Fruit fly (Drosophila melanogaster) whole organism, embryonic: ENCODE data around the gene Eig71Ek.

Experiments
- Adf1 ChIP-seq: fragments of 200-800 bp; sonication (Bioruptor generic); IDR thresholded peaks from 2 replicates; pipeline ENCODE4 v1.3.6; 2022; ENCODE audit warnings: missing biosample characterization, missing genetic modification characterization
- Aef1 ChIP-seq: fragments of 200-800 bp; sonication (Bioruptor generic); IDR thresholded peaks from 3 replicates; pipeline ENCODE4 v1.3.6; 2022; ENCODE audit warnings: missing biosample characterization, missing genetic modification characterization
- C15 ChIP-seq: fragments of 200-800 bp; sonication (Bioruptor generic); IDR thresholded peaks from 3 replicates; pipeline ENCODE4 v1.3.6; 2022; ENCODE audit warnings: missing biosample characterization, missing genetic modification characterization
- CG1233 ChIP-seq: fragments of 200-800 bp; sonication (Bioruptor generic); optimal IDR thresholded peaks from 4 replicates; lab custom pipeline; 2018; ENCODE audit warnings: missing biosample characterization, mild to moderate bottlenecking, missing genetic modification characterization
- CG13624 ChIP-seq: fragments of 200-800 bp; sonication (Bioruptor generic); optimal IDR thresholded peaks from 2 replicates; lab custom pipeline; 2016; ENCODE audit warnings: missing biosample characterization, missing genetic modification characterization
- CG15696 ChIP-seq: fragments of 200-800 bp; sonication (Bioruptor generic); optimal IDR thresholded peaks from 2 replicates; lab custom pipeline; 2019; ENCODE audit warnings: missing biosample characterization, mild to moderate bottlenecking, missing genetic modification characterization, moderate library complexity
- CG17359 ChIP-seq: fragments of 200-800 bp; sonication (Bioruptor generic); optimal IDR thresholded peaks from 3 replicates; lab custom pipeline; 2018; ENCODE audit warnings: missing biosample characterization, mild to moderate bottlenecking, missing genetic modification characterization, moderate library complexity
- CG31365 ChIP-seq: fragments of 200-800 bp; sonication (Bioruptor generic); optimal IDR thresholded peaks from 2 replicates; lab custom pipeline; 2018; ENCODE audit warnings: missing biosample characterization, mild to moderate bottlenecking, missing genetic modification characterization
- CG34422 ChIP-seq: fragments of 200-800 bp; sonication (Bioruptor generic); IDR thresholded peaks from 3 replicates; pipeline ENCODE4 v1.3.6; 2022; ENCODE audit warnings: missing biosample characterization, missing genetic modification characterization
- CG4730 ChIP-seq: fragments of 200-800 bp; sonication (Bioruptor generic); IDR thresholded peaks from 2 replicates; pipeline ENCODE4 v1.3.6; 2022; ENCODE audit warnings: missing biosample characterization, missing genetic modification characterization
- CG7372 ChIP-seq: fragments of 200-800 bp; sonication (Bioruptor generic); IDR thresholded peaks from 2 replicates; pipeline ENCODE4 v1.3.6; 2022; ENCODE audit warnings: missing biosample characterization, missing genetic modification characterization
- CG8924 ChIP-seq: fragments of 200-800 bp; optimal IDR thresholded peaks from 3 replicates; lab custom pipeline; 2019; ENCODE audit warnings: missing biosample characterization, mild to moderate bottlenecking, missing genetic modification characterization, moderate library complexity
- CG9876 ChIP-seq: fragments of 200-800 bp; sonication (Bioruptor generic); optimal IDR thresholded peaks from 2 replicates; lab custom pipeline; 2016; ENCODE audit warnings: missing biosample characterization, missing genetic modification characterization
- Drgx ChIP-seq: fragments of 200-800 bp; sonication (Bioruptor generic); IDR thresholded peaks from 2 replicates; pipeline ENCODE4 v1.3.6; 2022; ENCODE audit warnings: missing biosample characterization, missing genetic modification characterization
- Fer3 ChIP-seq: fragments of 200-800 bp; sonication (Bioruptor generic); optimal IDR thresholded peaks from 2 replicates; lab custom pipeline; 2018; ENCODE audit warnings: missing biosample characterization, mild to moderate bottlenecking, missing genetic modification characterization, moderate library complexity
- H2.0 ChIP-seq: fragments of 200-800 bp; sonication (Bioruptor generic); IDR thresholded peaks from 2 replicates; pipeline ENCODE4 v1.3.6; 2022; ENCODE audit warnings: missing biosample characterization, missing genetic modification characterization
- Hr39 ChIP-seq: fragments of >200 bp; optimal IDR thresholded peaks from 2 replicates; lab custom pipeline; 2017
- Med ChIP-seq: fragments of 200-800 bp; sonication (Bioruptor generic); peaks from one replicate; lab custom pipeline; 2016; ENCODE audit warnings: missing biosample characterization, missing genetic modification characterization, mild to moderate bottlenecking, inconsistent platforms, moderate library complexity
- Ptx1 ChIP-seq: fragments of 200-800 bp; sonication (Bioruptor generic); IDR thresholded peaks from 2 replicates; pipeline ENCODE4 v1.3.6; 2022; ENCODE audit warnings: missing biosample characterization, missing genetic modification characterization
- Taf1 ChIP-seq: fragments of 200-800 bp; sonication (Bioruptor generic); IDR thresholded peaks from 2 replicates; pipeline ENCODE4 v1.3.6; 2022; ENCODE audit warnings: missing biosample characterization, missing genetic modification characterization
- Trl ChIP-seq, 3 experiments: fragments of >200 bp in 2 of 3; fragments of 200-800 bp in 1 of 3; sonication (Bioruptor generic) in 1 of 3; optimal IDR thresholded peaks; 2 replicates in 1 of 3; 3 replicates in 2 of 3; lab custom pipeline; 2016 to 2017; ENCODE audit warnings: missing biosample characterization in 1 of 3, missing genetic modification characterization in 1 of 3
- abd-A ChIP-seq: fragments of 200-800 bp; sonication (Bioruptor generic); optimal IDR thresholded peaks from 3 replicates; lab custom pipeline; 2019; ENCODE audit warnings: missing biosample characterization, mild to moderate bottlenecking, missing genetic modification characterization, moderate library complexity
- ase ChIP-seq: fragments of 200-800 bp; sonication (Bioruptor generic); IDR thresholded peaks from 3 replicates; pipeline ENCODE4 v1.3.6; 2022; ENCODE audit warnings: missing biosample characterization, missing genetic modification characterization
- bowl ChIP-seq: fragments of 200-800 bp; sonication (Bioruptor generic); IDR thresholded peaks from 2 replicates; pipeline ENCODE4 v1.3.6; 2022; ENCODE audit warnings: missing biosample characterization, missing genetic modification characterization
- btn ChIP-seq: fragments of 200-800 bp; sonication (Bioruptor generic); optimal IDR thresholded peaks from 2 replicates; lab custom pipeline; 2016; ENCODE audit warnings: missing biosample characterization, missing genetic modification characterization
- cg ChIP-seq: fragments of 200-800 bp; sonication (Bioruptor generic); optimal IDR thresholded peaks from 3 replicates; lab custom pipeline; 2019; ENCODE audit warnings: missing biosample characterization, mild to moderate bottlenecking, missing genetic modification characterization, moderate library complexity
- chinmo ChIP-seq: fragments of 200-800 bp; sonication (Bioruptor generic); IDR thresholded peaks from 4 replicates; pipeline ENCODE4 v1.3.6; 2022; ENCODE audit warnings: missing biosample characterization, missing genetic modification characterization; ENCODE audit not compliant: partially characterized antibody
- crol ChIP-seq: fragments of 200-800 bp; sonication (Bioruptor generic); IDR thresholded peaks from 2 replicates; pipeline ENCODE4 v1.3.6; 2022; ENCODE audit warnings: missing biosample characterization, missing genetic modification characterization
- dmrt11E ChIP-seq: fragments of 200-800 bp; sonication (Bioruptor generic); optimal IDR thresholded peaks from 3 replicates; lab custom pipeline; 2018; ENCODE audit warnings: missing biosample characterization, mild to moderate bottlenecking, missing genetic modification characterization, moderate library complexity
- fd3F ChIP-seq: fragments of 200-800 bp; sonication (Bioruptor generic); optimal IDR thresholded peaks from 2 replicates; lab custom pipeline; 2018; ENCODE audit warnings: missing biosample characterization, mild to moderate bottlenecking, missing genetic modification characterization, moderate library complexity
- fd96Cb ChIP-seq: fragments of 200-800 bp; sonication (Bioruptor generic); optimal IDR thresholded peaks from 2 replicates; lab custom pipeline; 2018; ENCODE audit warnings: missing biosample characterization, mild to moderate bottlenecking, missing genetic modification characterization, moderate library complexity
- gce ChIP-seq: fragments of 200-800 bp; sonication (Bioruptor generic); IDR thresholded peaks from 3 replicates; pipeline ENCODE4 v1.3.6; 2022; ENCODE audit warnings: missing biosample characterization, missing genetic modification characterization
- gem ChIP-seq: fragments of 200-800 bp; sonication (Bioruptor generic); optimal IDR thresholded peaks from 2 replicates; lab custom pipeline; 2019; ENCODE audit warnings: missing biosample characterization, mild to moderate bottlenecking, missing genetic modification characterization, moderate library complexity
- grau ChIP-seq: fragments of 200-800 bp; optimal IDR thresholded peaks from 3 replicates; lab custom pipeline; 2019; ENCODE audit warnings: missing biosample characterization, mild to moderate bottlenecking, missing genetic modification characterization, moderate library complexity
- gro ChIP-seq: fragments of 200-800 bp; sonication (Bioruptor generic); optimal IDR thresholded peaks from 2 replicates; lab custom pipeline; 2016; ENCODE audit warnings: missing biosample characterization, missing genetic modification characterization
- kah ChIP-seq: fragments of 200-800 bp; sonication (Bioruptor generic); optimal IDR thresholded peaks from 2 replicates; lab custom pipeline; 2018; ENCODE audit warnings: missing biosample characterization, mild to moderate bottlenecking, missing genetic modification characterization
- rib ChIP-seq: fragments of 200-800 bp; sonication (Bioruptor generic); IDR thresholded peaks from 2 replicates; pipeline ENCODE4 v1.3.6; 2022; ENCODE audit warnings: missing biosample characterization, missing genetic modification characterization
- sens ChIP-seq: fragments of 200-800 bp; sonication (Bioruptor generic); peaks from one replicate; lab custom pipeline; 2016; ENCODE audit warnings: missing biosample characterization, missing genetic modification characterization
- sob ChIP-seq: fragments of 200-800 bp; sonication (Bioruptor generic); IDR thresholded peaks from 2 replicates; pipeline ENCODE4 v1.3.6; 2022; ENCODE audit warnings: missing biosample characterization, missing genetic modification characterization
- ssp ChIP-seq: fragments of 200-800 bp; sonication (Bioruptor generic); IDR thresholded peaks from 2 replicates; pipeline ENCODE4 v1.3.6; 2022; ENCODE audit warnings: missing biosample characterization, missing genetic modification characterization
- stc ChIP-seq: fragments of 200-800 bp; sonication (Bioruptor generic); IDR thresholded peaks from 2 replicates; pipeline ENCODE4 v1.3.6; 2022; ENCODE audit warnings: missing biosample characterization, missing genetic modification characterization
- stwl ChIP-seq: fragments of 200-800 bp; sonication (Bioruptor generic); optimal IDR thresholded peaks from 3 replicates; lab custom pipeline; 2018; ENCODE audit warnings: missing biosample characterization, mild to moderate bottlenecking, missing genetic modification characterization, moderate library complexity
- ttk ChIP-seq: fragments of 200-800 bp; sonication (Bioruptor generic); IDR thresholded peaks from 2 replicates; pipeline ENCODE4 v2.1.2; 2022; ENCODE audit warnings: missing biosample characterization, missing genetic modification characterization
- vnd ChIP-seq: fragments of 200-800 bp; sonication (Bioruptor generic); IDR thresholded peaks from 3 replicates; pipeline ENCODE4 v1.3.6; 2022; ENCODE audit warnings: missing biosample characterization, missing genetic modification characterization; ENCODE audit not compliant: partially characterized antibody
- vvl ChIP-seq: fragments of 200-800 bp; sonication (Bioruptor generic); IDR thresholded peaks from 2 replicates; pipeline ENCODE4 v1.3.6; 2022; ENCODE audit warnings: missing biosample characterization, missing genetic modification characterization
- wdn ChIP-seq: fragments of 200-800 bp; sonication (Bioruptor generic); IDR thresholded peaks from 2 replicates; pipeline ENCODE4 v1.3.6; 2022; ENCODE audit warnings: missing biosample characterization, missing genetic modification characterization
- zfh1 ChIP-seq: fragments of 200-800 bp; sonication (Bioruptor generic); IDR thresholded peaks from 3 replicates; pipeline ENCODE4 v1.3.6; 2022; ENCODE audit warnings: missing biosample characterization, missing genetic modification characterization

Gene Eig71Ek

dm6 chr3L:15624097-15624496 lies 37.0 kb upstream of the Eig71Ek start (continued):
- TF ChIP-seq Taf1 (GFP tag; lab: Robert Waterston, UW) (no peak), CG8924 (tag; lab: Kevin White, UChicago) (peak; percentile 35), abd-A (tag; lab: Kevin White, UChicago) (peak; percentile 17), zfh1 (GFP tag; lab: Robert Waterston, UW) (0 out of 3 replicates have a peak, but pooled peaks have one; percentile 12), CG13624 (no peak), stwl (no peak)

dm6 chr3L:15624944-15625610 lies 36.0 kb upstream of the Eig71Ek start:
- TF ChIP-seq bowl (GFP tag; lab: Robert Waterston, UW) (0 out of 2 replicates have a peak, but pooled peaks have one; percentile 16), CG4730 (no peak), gro (no peak), Ptx1 (GFP tag; lab: Robert Waterston, UW) (no peak), CG34422 (GFP tag; lab: Robert Waterston, UW) (no peak), Adf1 (GFP tag; lab: Robert Waterston, UW) (peak; percentile 66), wdn (GFP tag; lab: Robert Waterston, UW) (0 out of 2 replicates have a peak, but pooled peaks have one; percentile 19), fd96Cb (no peak), grau (tag; lab: Kevin White, UChicago) (no peak), vvl (GFP tag; lab: Robert Waterston, UW) (0 out of 2 replicates have a peak, but pooled peaks have one; percentile 31), Trl (optimal IDR thresholded peaks at IDR 0.05; lab: Kevin White, UChicago) (peak; percentile 65 to 82), Trl (GFP tag; optimal IDR thresholded peaks at IDR 0.05; lab: Kevin White, UChicago) (no peak), cg (GFP tag; lab: Kevin White, UChicago) (peak; percentile 67), sens (GFP tag; lab: Kevin White, UChicago) (peak; percentile 68), C15 (GFP tag; lab: Robert Waterston, UW) (no peak), rib (0 out of 2 replicates have a peak, but pooled peaks have one; percentile 36), chinmo (GFP tag; lab: Robert Waterston, UW) (peak; percentile 93), CG9876 (no peak), Fer3 (tag; lab: Kevin White, UChicago) (no peak), CG7372 (GFP tag; lab: Robert Waterston, UW) (peak; percentile 98), CG1233 (GFP tag; lab: Kevin White, UChicago) (no peak), Med (peak; percentile 60), Drgx (GFP tag; lab: Robert Waterston, UW) (0 out of 2 replicates have a peak, but pooled peaks have one; percentile 5), stc (GFP tag; lab: Robert Waterston, UW) (no peak), fd3F (GFP tag; lab: Kevin White, UChicago) (no peak), CG17359 (tag; lab: Kevin White, UChicago) (no peak), crol (GFP tag; lab: Robert Waterston, UW) (peak; percentile 59), CG13624 (no peak)

dm6 chr3L:15625676-15626414 lies 35.2 kb upstream of the Eig71Ek start:
- TF ChIP-seq btn (GFP tag; lab: Kevin White, UChicago) (no peak), Hr39 (no peak), vnd (GFP tag; lab: Robert Waterston, UW) (no peak), sob (peak; percentile 76), Adf1 (GFP tag; lab: Robert Waterston, UW) (peak; percentile 59; the same call in 1 of the 2 replicates), H2.0 (GFP tag; lab: Robert Waterston, UW) (peak; percentile 75), fd3F (GFP tag; lab: Kevin White, UChicago) (peak; percentile 89), gem (tag; lab: Kevin White, UChicago) (peak; percentile 98), dmrt11E (tag; lab: Kevin White, UChicago) (peak; percentile 69), gce (no peak), gro (peak; percentile 16), Aef1 (GFP tag; lab: Robert Waterston, UW) (peak; percentile 78), kah (GFP tag; lab: Kevin White, UChicago) (peak; percentile 52), ssp (GFP tag; lab: Robert Waterston, UW) (peak; percentile 79), ase (peak; percentile 79), CG15696 (tag; lab: Kevin White, UChicago) (peak; percentile 50), ttk (GFP tag; lab: Robert Waterston, UW) (peak; percentile 84), Drgx (GFP tag; lab: Robert Waterston, UW) (peak; percentile 90), CG31365 (peak; percentile 53)
